Fruit fly (Drosophila melanogaster): ENCODE measurements around the gene Pus7.

Pus7 gene

dm6 chr3L:8534386-8535306 lies 24.8 kb downstream of the Pus7 start, which contains the start of gene ergic53:
TSS of gene ergic53 (plus strand) at chr3L:8534977.
- TF ChIP-seq zfh1 (GFP tag; IDR thresholded peaks at IDR 0.05) (no peak), CG12659 (GFP tag; optimal IDR thresholded peaks at IDR 0.05) (peak; percentile 44), CG17802 (tag; optimal IDR thresholded peaks at IDR 0.05) (no peak), BtbVII (GFP tag; optimal IDR thresholded peaks at IDR 0.05) (no peak), CG8944 (GFP tag; optimal IDR thresholded peaks at IDR 0.05) (no peak), lola (GFP tag; optimal IDR thresholded peaks at IDR 0.05) (peak in 1 of 3 experiments; percentile 13), CG18599 (GFP tag; optimal IDR thresholded peaks at IDR 0.05) (no peak), ERR (GFP tag; optimal IDR thresholded peaks at IDR 0.05) (no peak), kay (GFP tag; optimal IDR thresholded peaks at IDR 0.05) (no peak), Six4 (GFP tag; optimal IDR thresholded peaks at IDR 0.05) (no peak), CG5953 (GFP tag; IDR thresholded peaks at IDR 0.05) (no peak), ato (GFP tag; IDR thresholded peaks at IDR 0.05; ENCODE audit: partially characterized antibody) (peak; percentile 74), CG3726 (GFP tag; IDR thresholded peaks at IDR 0.05) (no peak), HmgD (GFP tag; optimal IDR thresholded peaks at IDR 0.05) (no peak), CG3163 (GFP tag; optimal IDR thresholded peaks at IDR 0.05) (no peak), caup (GFP tag; optimal IDR thresholded peaks at IDR 0.05; ENCODE audit: severe bottlenecking) (no peak), sim (GFP tag; IDR thresholded peaks at IDR 0.05) (no peak), Chrac-16 (GFP tag; optimal IDR thresholded peaks at IDR 0.05) (no peak), CG14441 (GFP tag; IDR thresholded peaks at IDR 0.05) (no peak), vnd (GFP tag; IDR thresholded peaks at IDR 0.05; ENCODE audit: partially characterized antibody) (peak; percentile 79), Ets97D (GFP tag; optimal IDR thresholded peaks at IDR 0.05) (no peak), nau (GFP tag; optimal IDR thresholded peaks at IDR 0.05) (no peak), CG2129 (GFP tag; IDR thresholded peaks at IDR 0.05; ENCODE audit: partially characterized antibody) (peak; percentile 42), wdn (GFP tag; IDR thresholded peaks at IDR 0.05) (no peak), luna (GFP tag; optimal IDR thresholded peaks at IDR 0.05) (no peak), sens (GFP tag) (peak; percentile 32), fd3F (GFP tag; optimal IDR thresholded peaks at IDR 0.05) (no peak), NfI (GFP tag; optimal IDR thresholded peaks at IDR 0.05) (no peak), tin (GFP tag; optimal IDR thresholded peaks at IDR 0.05) (no peak), B-H1 (GFP tag; IDR thresholded peaks at IDR 0.05) (no peak), ATbp (GFP tag; optimal IDR thresholded peaks at IDR 0.05) (no peak), CG6791 (GFP tag; IDR thresholded peaks at IDR 0.05; ENCODE audit: partially characterized antibody) (peak; percentile 84), fd96Cb (tag; optimal IDR thresholded peaks at IDR 0.05) (no peak), CG9609 (GFP tag; optimal IDR thresholded peaks at IDR 0.05) (no peak), Xrp1 (GFP tag; IDR thresholded peaks at IDR 0.05) (no peak), lbe (GFP tag; optimal IDR thresholded peaks at IDR 0.05) (peak; percentile 27), cad (GFP tag; optimal IDR thresholded peaks at IDR 0.05) (no peak), Dref (GFP tag; IDR thresholded peaks at IDR 0.05) (peak; percentile 82), schlank (tag; optimal IDR thresholded peaks at IDR 0.05) (no peak), CG30403 (GFP tag; optimal IDR thresholded peaks at IDR 0.05) (peak; percentile 8), CoRest (tag; optimal IDR thresholded peaks at IDR 0.05) (peak; percentile 26), CG31365 (tag; optimal IDR thresholded peaks at IDR 0.05) (no peak), tx (GFP tag; optimal IDR thresholded peaks at IDR 0.05) (no peak), her (GFP tag; optimal IDR thresholded peaks at IDR 0.05) (peak; percentile 3), NC2β (GFP tag; optimal IDR thresholded peaks at IDR 0.05) (no peak), CG42726 (GFP tag; IDR thresholded peaks at IDR 0.05; ENCODE audit: partially characterized antibody) (peak; percentile 18; the same call in 1 of the 2 replicates), CG6272 (GFP tag; IDR thresholded peaks at IDR 0.05) (no peak), CG3281 (GFP tag; optimal IDR thresholded peaks at IDR 0.05) (peak; percentile 19), CG1602 (GFP tag; optimal IDR thresholded peaks at IDR 0.05) (no peak)

Data from whole organism, embryonic.